Fruit fly (Drosophila melanogaster) whole organism, wandering third instar larva: ENCODE results near the gene CG32313.

Experiments
- Abd-B ChIP-seq: fragments of >200 bp; optimal IDR thresholded peaks from 2 replicates; lab custom pipeline; 2017; ENCODE audit warnings: missing biosample characterization, missing genetic modification characterization
- CG32264 ChIP-seq: fragments of 200-800 bp; sonication (Bioruptor generic); optimal IDR thresholded peaks from 2 replicates; lab custom pipeline; 2016; ENCODE audit warnings: missing biosample characterization, missing genetic modification characterization
- CG9705 ChIP-seq: fragments of 200-800 bp; sonication (Bioruptor generic); optimal IDR thresholded peaks from 2 replicates; lab custom pipeline; 2018; ENCODE audit warnings: missing biosample characterization, mild to moderate bottlenecking, missing genetic modification characterization
- CrebA ChIP-seq: fragments of 200-800 bp; sonication (Bioruptor generic); optimal IDR thresholded peaks from 2 replicates; lab custom pipeline; 2016; ENCODE audit warnings: missing biosample characterization, mild to moderate bottlenecking, missing genetic modification characterization, borderline replicate concordance
- Dfd ChIP-seq: fragments of >200 bp; optimal IDR thresholded peaks from 2 replicates; lab custom pipeline; 2017; ENCODE audit warnings: missing biosample characterization, missing genetic modification characterization
- GATAd ChIP-seq: sonication (Bioruptor generic); optimal IDR thresholded peaks from 2 replicates; lab custom pipeline; 2016; ENCODE audit warnings: missing biosample characterization, missing genetic modification characterization
- HLH106 ChIP-seq: fragments of 200-800 bp; optimal IDR thresholded peaks from 3 replicates; lab custom pipeline; 2019; ENCODE audit warnings: missing biosample characterization, mild to moderate bottlenecking, missing genetic modification characterization, moderate library complexity
- Hnf4 ChIP-seq: fragments of 200-800 bp; sonication (Bioruptor generic); optimal IDR thresholded peaks from 2 replicates; lab custom pipeline; 2016; ENCODE audit warnings: missing biosample characterization, mild to moderate bottlenecking, missing genetic modification characterization
- Hr78 ChIP-seq: fragments of >200 bp; optimal IDR thresholded peaks from 2 replicates; lab custom pipeline; 2017; ENCODE audit warnings: missing biosample characterization, missing genetic modification characterization
- Hr83 ChIP-seq: fragments of 200-300 bp; sonication (Bioruptor generic); optimal IDR thresholded peaks from 2 replicates; lab custom pipeline; 2016; ENCODE audit warnings: missing biosample characterization, mild to moderate bottlenecking, missing genetic modification characterization, moderate library complexity; ENCODE audit not compliant: poor library complexity, severe bottlenecking
- Jra ChIP-seq: sonication (Bioruptor generic); optimal IDR thresholded peaks from 2 replicates; lab custom pipeline; 2016; ENCODE audit warnings: missing biosample characterization, missing genetic modification characterization
- Mio ChIP-seq: sonication (Bioruptor generic); optimal IDR thresholded peaks from 2 replicates; lab custom pipeline; 2016; ENCODE audit warnings: missing biosample characterization, missing genetic modification characterization
- Myc ChIP-seq: fragments of >200 bp; optimal IDR thresholded peaks from 2 replicates; lab custom pipeline; 2017
- N ChIP-seq: fragments of >200 bp; optimal IDR thresholded peaks from 2 replicates; lab custom pipeline; 2018; ENCODE audit warnings: missing biosample characterization, missing external identifiers, missing genetic modification characterization
- OdsH ChIP-seq: fragments of 200-800 bp; sonication (Bioruptor generic); optimal IDR thresholded peaks from 2 replicates; lab custom pipeline; 2016; ENCODE audit warnings: missing biosample characterization, mild to moderate bottlenecking, missing genetic modification characterization
- Rel ChIP-seq, 2 experiments: fragments of 200-800 bp; sonication (Bioruptor generic) in 1 of 2; optimal IDR thresholded peaks; 2 replicates in 1 of 2; 3 replicates in 1 of 2; lab custom pipeline; 2016 to 2019; ENCODE audit warnings: mild to moderate bottlenecking in 2 of 2, missing biosample characterization in 2 of 2, missing genetic modification characterization in 2 of 2, moderate library complexity in 1 of 2
- Sp1 ChIP-seq: fragments of 200-800 bp; sonication (Bioruptor generic); optimal IDR thresholded peaks from 3 replicates; lab custom pipeline; 2019; ENCODE audit warnings: missing biosample characterization, mild to moderate bottlenecking, missing genetic modification characterization, moderate library complexity
- br ChIP-seq: fragments of 200-800 bp; sonication (Bioruptor generic); optimal IDR thresholded peaks from 2 replicates; lab custom pipeline; 2016; ENCODE audit warnings: missing biosample characterization, missing genetic modification characterization
- brk ChIP-seq: fragments of 200-800 bp; sonication (Bioruptor generic); optimal IDR thresholded peaks from 2 replicates; lab custom pipeline; 2016; ENCODE audit warnings: missing biosample characterization, mild to moderate bottlenecking, missing genetic modification characterization
- dl ChIP-seq, 2 experiments: fragments of 175-275, 200-275 bp in 1 of 2; fragments of 200-275 bp in 1 of 2; sonication (Bioruptor generic); optimal IDR thresholded peaks; lab custom pipeline; 2018; ENCODE audit warnings: mild to moderate bottlenecking in 2 of 2, missing biosample characterization in 2 of 2, missing genetic modification characterization in 2 of 2, moderate library complexity in 2 of 2; ENCODE audit not compliant: partially characterized antibody in 2 of 2, insufficient read depth in 1 of 2
- dsf ChIP-seq: sonication (Bioruptor generic); optimal IDR thresholded peaks from 2 replicates; lab custom pipeline; 2016; ENCODE audit warnings: missing biosample characterization, missing genetic modification characterization, borderline replicate concordance
- ey ChIP-seq: fragments of 200-800 bp; sonication (Bioruptor generic); optimal IDR thresholded peaks from 2 replicates; lab custom pipeline; 2016; ENCODE audit warnings: missing biosample characterization, missing genetic modification characterization
- foxo ChIP-seq, 2 experiments: fragments of 200-800 bp; sonication (Bioruptor generic); optimal IDR thresholded peaks; 2 replicates in 1 of 2; 3 replicates in 1 of 2; lab custom pipeline; 2016 to 2017; ENCODE audit warnings: missing biosample characterization in 2 of 2, missing genetic modification characterization in 2 of 2
- fru ChIP-seq: fragments of 200-800 bp; sonication (Bioruptor generic); optimal IDR thresholded peaks from 3 replicates; lab custom pipeline; 2016; ENCODE audit warnings: missing biosample characterization, mild to moderate bottlenecking, missing genetic modification characterization
- h ChIP-seq: fragments of 200-800 bp; sonication (Bioruptor generic); optimal IDR thresholded peaks from 3 replicates; lab custom pipeline; 2016; ENCODE audit warnings: missing biosample characterization, mild to moderate bottlenecking, missing genetic modification characterization
- jim ChIP-seq: fragments of 175-275, 200-325 bp; sonication (Bioruptor generic); optimal IDR thresholded peaks from 2 replicates; lab custom pipeline; 2016; ENCODE audit warnings: missing biosample characterization, mild to moderate bottlenecking, missing genetic modification characterization
- lola ChIP-seq: fragments of >200 bp; optimal IDR thresholded peaks from 2 replicates; lab custom pipeline; 2017; ENCODE audit warnings: missing biosample characterization, missing genetic modification characterization
- pan ChIP-seq: fragments of >200 bp; optimal IDR thresholded peaks from 2 replicates; lab custom pipeline; 2017
- psq ChIP-seq: fragments of 200-800 bp; sonication (Bioruptor generic); optimal IDR thresholded peaks from 3 replicates; lab custom pipeline; 2017; ENCODE audit warnings: missing biosample characterization, mild to moderate bottlenecking, missing genetic modification characterization, moderate library complexity
- rgr ChIP-seq: fragments of 200-800 bp; sonication (Bioruptor generic); optimal IDR thresholded peaks from 3 replicates; lab custom pipeline; 2016; ENCODE audit warnings: missing biosample characterization, mild to moderate bottlenecking, missing genetic modification characterization
- sage ChIP-seq: fragments of 200-800 bp; sonication (Bioruptor generic); optimal IDR thresholded peaks from 2 replicates; lab custom pipeline; 2016; ENCODE audit warnings: missing biosample characterization, mild to moderate bottlenecking, missing genetic modification characterization
- sv ChIP-seq: fragments of 200-800 bp; sonication (Bioruptor generic); optimal IDR thresholded peaks from 3 replicates; lab custom pipeline; 2016; ENCODE audit warnings: missing biosample characterization, missing genetic modification characterization
- tai ChIP-seq: sonication (Bioruptor generic); optimal IDR thresholded peaks from 2 replicates; lab custom pipeline; 2016; ENCODE audit warnings: missing biosample characterization, missing genetic modification characterization
- usp ChIP-seq: fragments of >200 bp; optimal IDR thresholded peaks from 2 replicates; lab custom pipeline; 2017; ENCODE audit warnings: missing biosample characterization, missing genetic modification characterization
- woc ChIP-seq: sonication (Bioruptor generic); optimal IDR thresholded peaks from 2 replicates; lab custom pipeline; 2016; ENCODE audit warnings: missing biosample characterization, mild to moderate bottlenecking, missing genetic modification characterization

CG32313 gene

dm6 chr3L:1571077-1571476, 25.5 kb upstream of the CG32313 start:
- TF ChIP-seq Myc (no peak), CG9705 (no peak), sv (GFP tag; lab: Kevin White, UChicago) (no peak), dsf (GFP tag; lab: Kevin White, UChicago) (no peak), Rel (GFP tag; optimal IDR thresholded peaks at IDR 0.05; lab: Kevin White, UChicago) (no peak), Rel (tag; optimal IDR thresholded peaks at IDR 0.05; lab: Kevin White, UChicago) (no peak), usp (GFP tag; lab: Kevin White, UChicago) (no peak), ey (GFP tag; lab: Kevin White, UChicago) (no peak)

dm6 chr3L:1569966-1570276, 24.4 kb upstream of the CG32313 start:
- no peak for TF ChIP-seq foxo (GFP tag; optimal IDR thresholded peaks at IDR 0.05; lab: Kevin White, UChicago)
- no peak for TF ChIP-seq Mio
- no peak for TF ChIP-seq Sp1 (GFP tag; lab: Kevin White, UChicago)
- no peak for TF ChIP-seq CrebA
- peak; percentile 88 for TF ChIP-seq psq
- no peak for TF ChIP-seq N (GFP tag; lab: Kevin White, UChicago)
- no peak for TF ChIP-seq sv (GFP tag; lab: Kevin White, UChicago)
- TF ChIP-seq usp (GFP tag; lab: Kevin White, UChicago), result no peak

dm6 chr3L:1569162-1569965, 23.8 kb upstream of the CG32313 start, which contains the start of gene Tmep:
TSS of gene Tmep (plus strand) at chr3L:1569181.
- no peak for TF ChIP-seq brk
- no peak for TF ChIP-seq br (GFP tag; lab: Kevin White, UChicago)
- TF ChIP-seq dl (GFP tag; optimal IDR thresholded peaks at IDR 0.05; lab: Kevin White, UChicago; ENCODE audit: insufficient read depth in 1 of 2, partially characterized antibody in 2 of 2), result no peak
- TF ChIP-seq Myc, result peak; percentile 15
- peak; percentile 22 for TF ChIP-seq Sp1 (GFP tag; lab: Kevin White, UChicago)
- TF ChIP-seq fru (GFP tag; lab: Kevin White, UChicago), result peak; percentile 7
- no peak for TF ChIP-seq Abd-B (GFP tag; lab: Kevin White, UChicago)
- no peak for TF ChIP-seq woc (GFP tag; lab: Kevin White, UChicago)
- TF ChIP-seq OdsH (GFP tag; lab: Kevin White, UChicago), result peak; percentile 30
- TF ChIP-seq Hr83 (GFP tag; lab: Kevin White, UChicago), result peak; percentile 19
- no peak for TF ChIP-seq Rel (GFP tag; optimal IDR thresholded peaks at IDR 0.05; lab: Kevin White, UChicago)
- TF ChIP-seq Rel (tag; optimal IDR thresholded peaks at IDR 0.05; lab: Kevin White, UChicago), result peak; percentile 85
- no peak for TF ChIP-seq Dfd
- no peak for TF ChIP-seq CG32264 (GFP tag; lab: Kevin White, UChicago)

dm6 chr3L:1568225-1569161, 22.9 kb upstream of the CG32313 start, which contains the start of gene CG7879:
TSS of gene CG7879 (minus strand) at chr3L:1568608.
- TF ChIP-seq fru (GFP tag; lab: Kevin White, UChicago) (no peak), Hnf4 (GFP tag; lab: Kevin White, UChicago) (no peak), tai (GFP tag; lab: Kevin White, UChicago) (no peak), dsf (GFP tag; lab: Kevin White, UChicago) (no peak), ey (GFP tag; lab: Kevin White, UChicago) (no peak), psq (peak; percentile 49), Hr78 (no peak), OdsH (GFP tag; lab: Kevin White, UChicago) (no peak), Myc (no peak), pan (no peak), HLH106 (tag; lab: Kevin White, UChicago) (peak; percentile 44), woc (GFP tag; lab: Kevin White, UChicago) (peak; percentile 41), Rel (GFP tag; optimal IDR thresholded peaks at IDR 0.05; lab: Kevin White, UChicago) (no peak), Rel (tag; optimal IDR thresholded peaks at IDR 0.05; lab: Kevin White, UChicago) (peak; percentile 36), usp (GFP tag; lab: Kevin White, UChicago) (no peak), foxo (GFP tag; optimal IDR thresholded peaks at IDR 0.05; lab: Kevin White, UChicago) (peak in 1 of 2 experiments; percentile 28), Sp1 (GFP tag; lab: Kevin White, UChicago) (peak; percentile 9), jim (GFP tag; lab: Kevin White, UChicago) (no peak), Hr83 (GFP tag; lab: Kevin White, UChicago) (no peak), lola (GFP tag; lab: Kevin White, UChicago) (no peak), h (GFP tag; lab: Kevin White, UChicago) (peak; percentile 34), sv (GFP tag; lab: Kevin White, UChicago) (peak; percentile 48), GATAd (GFP tag; lab: Kevin White, UChicago) (no peak), N (GFP tag; lab: Kevin White, UChicago) (no peak), CG9705 (no peak), rgr (GFP tag; lab: Kevin White, UChicago) (peak; percentile 22), CrebA (no peak), sage (GFP tag; lab: Kevin White, UChicago) (no peak), dl (GFP tag; optimal IDR thresholded peaks at IDR 0.05; lab: Kevin White, UChicago; ENCODE audit: insufficient read depth in 1 of 2, partially characterized antibody in 2 of 2) (no peak), Jra (no peak), Dfd (no peak), Mio (no peak)
